Worm (Caenorhabditis elegans) whole organism, dauer: ENCODE results near the gene mutd-1.

Source experiments
- unc-62 ChIP-seq: sonication (generic microtip); optimal IDR thresholded peaks from 2 replicates; lab custom pipeline; 2017; ENCODE audit warnings: missing biosample characterization, missing genetic modification reagents, missing genetic modification characterization

The mutd-1 gene

DNA sequence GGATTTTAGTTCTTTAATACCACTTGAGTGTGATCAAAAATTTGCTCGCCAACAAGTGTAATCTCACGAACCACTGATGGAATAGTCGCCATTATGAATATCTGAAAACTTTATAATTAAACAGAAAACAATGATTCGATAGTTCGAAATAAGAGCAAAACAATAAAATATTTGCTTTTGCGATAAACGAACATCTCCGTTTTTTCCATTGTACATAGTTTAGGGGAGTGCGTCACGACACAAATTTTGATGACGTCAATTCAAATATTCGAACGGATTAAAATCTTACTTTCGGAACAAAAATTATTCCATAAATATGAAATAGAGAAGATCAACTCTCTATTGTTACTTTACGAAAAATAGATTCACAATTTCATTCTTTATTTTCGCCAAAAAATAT lies at the start of gene mutd-1:
Gene mutd-1, minus strand, starts transcription at position 101 of the 400 bp plus-strand sequence.
- TF ChIP-seq unc-62 = no peak

DNA sequence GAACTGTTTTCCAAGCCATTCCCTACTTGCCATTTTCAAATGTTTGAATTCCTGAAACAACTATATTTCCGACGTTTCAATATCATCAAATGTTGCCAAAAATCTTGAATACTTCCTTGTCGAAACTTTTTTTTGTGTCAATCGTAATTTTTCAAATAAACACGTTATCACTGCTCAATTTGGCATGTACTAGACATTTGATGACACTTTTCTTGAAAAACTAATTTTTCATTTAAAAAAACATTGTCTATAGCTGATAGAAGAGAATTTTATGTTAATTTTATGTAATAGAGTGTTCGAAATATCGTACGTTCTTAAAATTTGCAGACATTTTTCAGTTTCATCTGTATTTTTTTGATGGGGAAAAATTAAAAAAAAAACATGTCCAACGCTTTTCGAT lies 48.9 kb upstream of the mutd-1 start:
- no peak for TF ChIP-seq unc-62

DNA sequence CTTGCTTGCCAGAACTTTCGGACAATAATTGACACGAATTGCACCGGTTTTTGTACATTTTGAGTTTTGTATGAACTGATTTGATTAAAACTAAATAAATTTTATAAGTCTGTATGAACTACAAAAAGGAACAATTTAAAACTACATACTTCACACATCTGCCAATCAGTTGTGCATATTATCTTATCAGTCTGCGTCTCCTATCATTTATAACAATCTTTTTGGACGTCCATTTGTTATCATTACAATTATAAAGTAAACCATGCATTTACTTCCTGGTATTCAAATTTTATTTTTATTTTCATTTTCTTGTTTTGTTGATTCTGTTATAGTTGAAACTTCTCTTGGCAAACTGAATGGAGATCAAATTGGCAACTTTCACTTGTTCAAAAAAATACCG lies 46.4 kb upstream of the mutd-1 start, which contains the start of gene cest-10:
Gene cest-10, plus strand, starts transcription at position 254 of the 400 bp plus-strand sequence.
- no peak for TF ChIP-seq unc-62

DNA sequence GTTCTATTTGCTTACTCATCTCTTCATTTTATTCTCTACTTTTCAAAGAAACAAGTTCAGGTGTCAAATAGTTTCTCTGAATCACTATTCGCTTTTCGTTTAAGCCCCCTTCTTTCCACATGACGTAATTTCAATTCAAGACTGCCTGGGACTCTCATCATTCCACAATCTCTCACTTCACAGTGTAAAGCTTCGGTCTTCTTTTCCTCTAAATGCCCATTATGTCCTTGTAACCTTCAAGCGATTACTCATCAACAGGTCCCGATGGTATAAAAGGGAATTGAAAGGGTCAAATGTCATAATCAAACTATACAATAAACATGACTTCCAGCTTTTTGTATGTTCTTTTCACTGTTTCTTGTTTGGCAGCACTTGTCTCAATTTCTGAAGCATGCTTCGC lies 45.1 kb upstream of the mutd-1 start, which contains the start of gene C42D4.3:
Gene C42D4.3, plus strand, starts transcription at position 298 of the 400 bp plus-strand sequence.
- no peak for TF ChIP-seq unc-62

DNA sequence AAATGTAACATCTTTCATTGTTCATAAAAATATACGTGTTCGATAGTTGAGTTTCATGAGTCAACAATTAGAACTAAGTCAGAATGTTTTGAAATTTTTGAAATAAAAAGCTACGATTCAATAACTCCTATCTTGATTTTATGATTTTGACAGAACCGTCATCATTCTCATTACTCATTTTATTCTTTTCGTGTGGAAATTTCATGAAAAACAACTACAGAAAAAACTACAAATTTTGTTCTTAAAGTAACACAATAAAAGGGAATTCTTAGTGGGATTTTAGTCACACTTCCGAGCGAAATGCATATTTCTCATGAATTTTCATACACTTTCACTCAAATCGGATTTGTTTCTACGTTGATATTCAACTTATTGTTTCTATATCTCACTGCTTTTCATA lies 43.0 kb upstream of the mutd-1 start, which contains the start of gene str-44:
Gene str-44, plus strand, starts transcription at position 301 of the 400 bp plus-strand sequence.
- TF ChIP-seq unc-62 = no peak

DNA sequence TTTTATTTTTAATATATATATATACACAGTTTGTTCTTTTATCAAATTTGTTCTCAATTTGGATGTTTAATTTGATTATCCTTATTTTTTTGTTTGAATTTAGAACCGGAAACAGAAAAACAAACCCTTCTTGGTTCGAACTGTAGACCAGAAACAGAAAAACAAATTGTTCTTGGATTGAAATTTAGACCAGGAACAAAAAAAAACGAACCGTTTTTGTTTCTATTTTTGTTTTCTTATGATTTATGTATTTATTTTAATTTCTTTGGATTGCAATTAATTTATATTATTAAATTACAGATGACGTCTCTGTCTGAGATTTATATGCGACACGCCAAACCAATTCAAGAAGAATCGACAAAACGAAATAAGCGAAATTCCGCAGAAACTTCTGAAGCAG lies 41.5 kb upstream of the mutd-1 start, which contains the start of gene C42D4.19:
Gene C42D4.19, plus strand, starts transcription at position 301 of the 400 bp plus-strand sequence.
- no peak for TF ChIP-seq unc-62

DNA sequence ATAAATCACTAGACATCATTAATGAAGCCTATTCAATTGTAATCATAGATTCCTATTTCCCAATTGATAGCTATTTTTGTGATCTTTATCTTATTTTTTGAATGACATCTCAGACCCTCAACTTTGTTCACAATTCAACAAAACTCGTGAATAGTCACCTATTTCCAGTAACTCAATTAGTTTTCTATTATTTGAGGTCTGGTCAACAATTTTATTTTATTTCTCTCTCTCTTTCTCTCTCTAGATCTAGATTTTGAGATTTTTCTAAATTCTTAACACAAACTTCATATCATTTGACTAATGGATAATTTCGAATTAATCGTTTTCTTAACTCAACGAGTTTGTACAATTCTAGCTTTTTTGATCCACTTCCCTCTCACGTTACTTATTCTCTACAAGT lies 39.6 kb upstream of the mutd-1 start, which contains the start of gene str-1:
Gene str-1, plus strand, starts transcription at position 301 of the 400 bp plus-strand sequence.
- no peak for TF ChIP-seq unc-62

DNA sequence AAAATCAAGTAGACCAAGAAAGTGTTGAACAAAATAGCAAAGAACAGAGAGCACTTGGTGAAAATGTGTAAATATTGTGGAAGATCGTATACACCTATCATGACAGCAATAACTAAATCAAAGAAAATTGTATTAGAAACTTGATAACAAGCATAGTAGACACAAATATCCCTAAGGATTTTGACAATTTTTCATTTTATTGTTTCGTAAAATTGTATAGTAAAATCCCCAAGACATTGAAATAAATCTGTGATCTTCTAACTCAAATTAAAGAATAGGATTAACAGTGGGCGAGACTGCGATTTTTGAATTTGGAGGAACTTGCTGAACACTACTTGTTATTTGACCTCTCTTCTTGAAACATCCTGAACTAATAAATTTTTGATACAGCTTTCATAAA lies 37.3 kb upstream of the mutd-1 start, which contains the start of gene str-220:
Gene str-220, minus strand, starts transcription at position 101 of the 400 bp plus-strand sequence.
- no peak for TF ChIP-seq unc-62

DNA sequence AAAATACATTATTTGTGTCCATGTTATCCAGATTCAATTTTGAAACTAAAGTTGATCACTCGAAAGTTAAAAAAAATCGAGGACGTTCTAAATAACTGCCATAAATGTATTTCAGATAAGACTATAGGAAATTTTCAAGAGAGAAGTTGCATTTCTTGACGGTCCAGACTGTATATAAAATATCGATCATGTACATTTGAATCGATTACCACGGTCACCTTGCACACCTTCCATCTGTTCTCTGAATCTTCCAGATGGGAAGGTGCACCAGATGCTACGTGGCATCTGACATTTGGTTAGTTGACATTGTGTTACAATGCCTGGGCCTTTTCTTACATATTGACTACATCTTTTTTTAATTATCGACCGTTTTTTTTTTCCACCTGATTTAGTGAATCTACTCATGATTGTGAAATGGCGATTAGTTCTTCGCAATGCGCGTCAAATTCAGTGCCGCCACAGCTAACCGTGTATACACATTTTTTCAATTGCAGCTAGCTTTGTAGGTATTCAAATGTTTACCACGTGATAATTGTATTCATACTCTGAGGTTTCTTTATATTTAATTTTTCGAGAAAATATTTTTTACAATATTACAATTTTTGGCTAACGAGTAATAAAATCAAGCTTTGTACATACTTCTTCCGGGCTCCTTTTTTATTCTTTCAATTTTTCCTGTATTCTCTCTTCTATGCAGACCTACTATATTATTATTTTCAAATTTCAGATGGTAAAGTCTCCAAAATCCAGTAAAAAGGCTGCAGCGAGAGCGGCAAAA lies 34.3 kb upstream of the mutd-1 start, which contains the start of gene skr-16:
Gene skr-16, plus strand, starts transcription at position 728 of the 778 bp plus-strand sequence.
- TF ChIP-seq unc-62 = no peak

DNA sequence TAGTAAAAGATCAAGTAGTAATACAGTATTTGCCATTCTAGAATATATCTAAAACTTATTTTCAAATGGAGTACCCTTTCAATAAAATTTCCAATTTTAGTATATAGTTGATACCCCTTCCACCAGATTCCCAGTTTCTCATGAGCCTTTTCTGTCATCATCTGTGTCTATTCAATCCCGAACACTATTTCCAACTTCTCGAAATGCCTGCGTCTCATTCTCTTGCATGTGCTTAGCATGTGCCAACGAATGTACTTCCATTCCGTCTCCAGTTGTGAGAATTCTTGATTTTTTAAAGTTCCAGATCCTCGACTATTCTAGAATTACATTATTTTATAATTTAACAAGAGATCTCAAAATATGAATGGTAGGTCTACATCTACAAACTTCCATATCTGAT lies 32.7 kb upstream of the mutd-1 start, which contains the start of gene C42D4.18:
Gene C42D4.18, plus strand, starts transcription at position 231 of the 400 bp plus-strand sequence.
- no peak for TF ChIP-seq unc-62

DNA sequence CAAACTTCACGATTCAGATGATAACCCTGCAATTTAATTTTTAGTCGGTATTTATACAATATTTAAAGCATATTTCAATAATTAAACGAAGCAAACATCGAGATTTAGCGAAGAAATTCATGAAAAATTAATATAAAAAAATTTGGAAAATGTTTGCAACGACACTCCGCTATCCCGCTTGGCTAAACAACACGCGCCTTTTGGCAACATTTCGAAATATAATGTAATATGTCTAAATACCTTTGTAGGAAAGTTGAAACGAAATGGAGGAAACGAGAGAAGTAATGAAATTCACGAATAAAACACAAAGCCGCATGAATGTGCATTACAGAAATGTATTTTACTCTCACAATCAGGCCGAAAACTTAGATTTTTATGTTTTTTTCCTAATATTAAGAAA lies 31.8 kb upstream of the mutd-1 start, which contains the start of gene rpc-1:
Gene rpc-1, minus strand, starts transcription at position 26 of the 400 bp plus-strand sequence.
- no peak for TF ChIP-seq unc-62

DNA sequence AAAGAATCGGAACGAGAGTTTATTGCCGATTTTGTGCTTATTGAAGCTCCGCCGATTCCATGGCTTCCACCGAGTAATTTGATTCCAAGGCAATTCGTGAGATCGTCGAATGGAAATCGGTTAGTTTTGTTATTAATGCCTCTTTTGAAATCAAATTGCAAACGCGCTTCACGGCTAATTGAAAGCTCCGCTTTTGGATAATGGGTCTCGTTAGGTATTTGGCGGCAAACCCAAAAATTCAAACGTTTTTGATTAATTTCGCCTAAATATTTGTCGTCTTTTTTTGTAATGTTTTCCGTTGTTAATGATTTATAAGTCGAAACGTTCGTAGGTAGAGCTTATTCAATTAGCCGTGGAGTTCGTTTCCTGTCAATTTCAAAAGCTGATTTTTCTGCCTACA lies 25.7 kb upstream of the mutd-1 start:
- TF ChIP-seq unc-62 = no peak

DNA sequence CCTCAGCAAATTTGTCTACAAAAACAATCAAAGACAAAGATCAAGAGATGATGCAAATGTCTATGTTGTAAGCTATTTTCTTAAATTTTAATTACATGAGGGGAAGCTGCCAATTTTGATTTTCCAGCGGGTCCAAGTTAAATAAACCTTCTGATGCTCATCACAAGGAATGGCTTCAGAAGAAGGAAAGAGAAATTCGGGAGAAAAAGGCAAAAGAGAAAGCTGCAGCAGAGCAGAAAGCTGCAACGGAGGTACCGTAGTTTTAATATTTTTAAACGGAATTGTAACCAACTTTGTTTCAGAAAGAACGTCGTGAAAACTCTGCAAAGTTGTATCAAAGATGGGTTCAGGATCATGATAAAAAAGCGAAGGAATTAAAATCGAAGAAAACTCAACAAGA lies 24.3 kb upstream of the mutd-1 start:
- TF ChIP-seq unc-62 = no peak

DNA sequence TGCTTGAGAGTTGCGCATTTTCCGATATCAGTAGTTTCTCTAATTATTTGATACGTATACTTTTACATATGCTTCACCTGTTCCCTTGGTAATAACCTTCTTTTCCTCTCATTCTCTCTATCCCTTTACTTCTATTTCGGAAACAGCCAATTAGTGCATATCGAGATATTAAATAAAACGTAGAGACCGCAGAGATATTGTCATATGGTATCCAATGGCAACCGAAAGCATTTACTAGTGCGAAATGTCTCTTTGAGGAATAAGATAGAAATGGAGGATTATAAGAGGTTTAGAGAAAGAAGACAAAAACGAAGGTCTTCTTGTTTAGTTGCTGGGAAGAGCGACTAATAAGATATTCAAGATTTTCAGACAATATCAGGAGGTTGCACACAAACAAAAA lies 22.5 kb upstream of the mutd-1 start, which contains the start of gene maph-9:
Gene maph-9, plus strand, starts transcription at position 273 of the 400 bp plus-strand sequence.
- TF ChIP-seq unc-62 = no peak

DNA sequence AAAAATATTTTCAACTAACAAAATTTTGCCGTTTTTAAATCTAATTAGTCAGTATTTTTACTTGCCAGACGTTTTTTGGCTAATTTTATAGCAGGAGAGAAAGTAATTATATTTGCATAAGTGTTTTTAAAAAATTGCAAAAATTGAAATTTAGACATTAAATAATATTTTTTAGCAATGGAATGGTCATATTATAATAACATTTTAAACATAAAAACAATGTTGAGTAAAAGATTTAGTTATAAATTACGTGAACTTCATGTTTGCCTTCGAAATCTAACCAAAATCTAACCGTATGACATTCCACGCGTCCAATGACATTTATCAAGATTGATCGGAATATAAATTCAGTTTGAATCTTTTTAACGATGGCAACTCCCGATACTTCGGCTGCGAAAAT lies 20.5 kb upstream of the mutd-1 start, which contains the start of gene C34D4.2:
Gene C34D4.2, plus strand, starts transcription at position 301 of the 400 bp plus-strand sequence.
- TF ChIP-seq unc-62 = no peak

DNA sequence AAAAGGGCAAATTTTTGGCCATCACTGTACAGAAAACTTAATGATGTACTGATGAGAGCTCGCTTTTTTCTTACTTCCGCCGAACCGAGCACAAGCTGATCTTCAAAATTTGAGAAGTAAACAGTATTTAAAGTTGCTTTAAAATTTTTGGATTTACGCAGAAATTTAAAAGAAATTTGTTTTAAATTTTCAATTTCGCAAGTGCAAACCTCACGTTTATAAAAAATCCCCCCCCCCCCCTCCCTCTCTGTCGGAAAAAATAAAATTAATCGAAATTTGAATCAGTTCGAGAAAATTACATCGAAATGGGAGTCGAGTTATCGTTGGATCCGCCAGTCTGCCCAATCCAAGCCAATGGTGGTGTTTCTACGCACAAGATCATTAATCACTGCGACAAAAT lies 19.5 kb upstream of the mutd-1 start, which contains the start of gene C34D4.3:
Gene C34D4.3, plus strand, starts transcription at position 301 of the 400 bp plus-strand sequence.
- TF ChIP-seq unc-62 = no peak

DNA sequence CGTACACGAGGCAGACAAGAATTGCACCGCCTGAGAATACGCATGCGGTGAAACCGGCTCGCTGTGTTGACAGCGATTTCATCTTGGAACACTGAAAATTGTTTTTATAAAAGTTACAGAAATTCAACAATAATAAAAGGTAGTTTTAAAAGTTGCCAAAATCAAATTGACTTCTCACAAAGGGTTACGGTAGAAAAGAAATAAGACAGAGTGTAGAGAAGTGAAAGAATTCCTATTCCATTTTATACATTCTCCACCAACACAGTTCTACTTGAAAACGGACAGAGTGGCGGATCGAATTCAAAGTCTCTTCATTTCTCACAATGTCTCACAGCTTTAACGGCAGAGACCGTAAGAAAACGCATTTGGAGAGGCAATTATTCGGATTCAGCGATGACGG lies 18.5 kb upstream of the mutd-1 start, which contains the start of gene col-113:
Gene col-113, minus strand, starts transcription at position 101 of the 400 bp plus-strand sequence.
- no peak for TF ChIP-seq unc-62
